Worm (Caenorhabditis elegans): ENCODE measurements around the gene str-129.

The str-129 gene

DNA sequence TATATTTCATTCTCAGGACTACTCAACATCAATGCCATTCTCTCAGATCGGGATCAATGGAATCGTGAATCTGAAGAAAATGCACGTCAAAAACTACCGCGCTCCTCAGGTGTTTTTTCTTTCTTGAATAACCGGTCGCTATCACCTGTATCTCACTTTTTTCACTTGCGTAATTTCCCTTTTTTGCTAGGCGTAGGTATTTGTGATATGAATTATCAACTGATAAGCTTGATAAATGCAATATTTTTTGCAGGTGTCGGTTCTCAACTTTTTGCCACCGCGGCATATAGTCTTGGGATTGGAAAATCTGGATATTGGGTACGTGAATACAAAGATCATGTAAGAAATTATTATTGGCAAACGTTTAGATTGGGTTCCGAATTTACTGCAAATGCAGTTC is 37.1 kb downstream of the str-129 start:
- TF ChIP-seq hlh-1 (tag; optimal IDR thresholded peaks at IDR 0.05): no peak
- TF ChIP-seq tbx-8 (GFP tag; optimal IDR thresholded peaks at IDR 0.05): no peak
- no peak for TF ChIP-seq mab-5 (tag; optimal IDR thresholded peaks at IDR 0.05)
- no peak for TF ChIP-seq pha-4 (tag; optimal IDR thresholded peaks at IDR 0.05)
- TF ChIP-seq cnd-1 (tag; optimal IDR thresholded peaks at IDR 0.05): no peak
- TF ChIP-seq mep-1 (tag; optimal IDR thresholded peaks at IDR 0.05): no peak
- no peak for TF ChIP-seq lin-13 (tag; optimal IDR thresholded peaks at IDR 0.05)
- no peak for TF ChIP-seq zip-8 (tag; optimal IDR thresholded peaks at IDR 0.05)
- TF ChIP-seq lin-32 (GFP tag; optimal IDR thresholded peaks at IDR 0.05): no peak
- TF ChIP-seq unc-120 (tag; optimal IDR thresholded peaks at IDR 0.05; ENCODE audit: poor library complexity, severe bottlenecking): no peak
- no peak for TF ChIP-seq ces-1 (GFP tag; optimal IDR thresholded peaks at IDR 0.05)
- no peak for TF ChIP-seq mls-2 (tag; optimal IDR thresholded peaks at IDR 0.05)
- no peak for TF ChIP-seq nhr-237 (tag; optimal IDR thresholded peaks at IDR 0.05)
- no peak for TF ChIP-seq unc-39 (tag; optimal IDR thresholded peaks at IDR 0.05)
- no peak for TF ChIP-seq ham-2 (GFP tag; optimal IDR thresholded peaks at IDR 0.05)
- no peak for TF ChIP-seq nhr-2 (tag; optimal IDR thresholded peaks at IDR 0.05)
- TF ChIP-seq drap-1 (GFP tag; optimal IDR thresholded peaks at IDR 0.05): no peak
- no peak for TF ChIP-seq elt-1 (tag; optimal IDR thresholded peaks at IDR 0.05; ENCODE audit: borderline replicate concordance, insufficient read depth)
- no peak for TF ChIP-seq flh-1 (GFP tag; optimal IDR thresholded peaks at IDR 0.05)
- TF ChIP-seq sptf-1 (tag; optimal IDR thresholded peaks at IDR 0.05): no peak

DNA sequence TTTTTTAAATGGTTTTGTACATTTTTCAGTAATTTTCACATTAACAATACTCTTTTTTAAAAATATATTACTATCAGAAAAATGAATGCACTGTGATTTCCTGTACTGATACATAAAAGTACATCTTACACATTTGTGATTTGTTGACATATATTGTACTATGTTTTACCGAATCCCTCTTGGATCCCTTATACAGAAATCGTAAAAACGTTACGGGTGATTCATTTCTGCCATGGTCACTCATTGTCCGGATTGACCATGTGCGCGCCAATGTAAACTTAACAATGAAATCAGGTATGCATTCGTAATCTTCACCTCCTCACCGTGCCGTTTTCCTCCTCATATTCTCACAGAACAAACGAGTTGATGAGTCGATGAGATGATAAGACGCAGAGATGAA is 38.2 kb downstream of the str-129 start, which contains the start of gene ZC513.2:
ZC513.2 (plus strand) TSS at position 301 of the 400 bp plus-strand sequence.
- TF ChIP-seq mab-5 (tag; optimal IDR thresholded peaks at IDR 0.05): no peak

DNA sequence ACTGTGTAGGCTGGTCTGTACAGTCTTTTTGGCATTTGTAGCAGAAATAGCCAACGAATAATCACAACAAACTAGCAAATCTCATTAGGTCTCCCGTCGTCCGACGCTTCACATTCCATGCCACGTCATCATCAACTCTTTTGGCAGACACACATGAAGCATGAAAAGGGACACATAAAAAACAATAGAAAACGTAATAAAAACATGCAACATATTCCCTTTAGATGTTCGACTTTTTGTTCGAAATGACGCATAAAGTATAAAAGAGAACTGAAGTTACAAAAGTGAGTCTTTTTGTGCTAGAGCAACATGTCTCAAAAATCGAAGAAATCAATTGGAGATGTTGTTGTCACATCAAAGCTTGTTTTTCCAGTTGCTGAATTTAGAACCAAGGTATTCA is 40.4 kb downstream of the str-129 start, which contains the start of gene sth-1:
sth-1 (plus strand) TSS at position 301 of the 400 bp plus-strand sequence.
- TF ChIP-seq ceh-43 (GFP tag; optimal IDR thresholded peaks at IDR 0.05): no peak
- no peak for TF ChIP-seq ztf-11 (tag; optimal IDR thresholded peaks at IDR 0.05)
- TF ChIP-seq ceh-83 (GFP tag; optimal IDR thresholded peaks at IDR 0.05): no peak
- no peak for TF ChIP-seq mls-2 (tag; optimal IDR thresholded peaks at IDR 0.05)
- no peak for TF ChIP-seq unc-62 (GFP tag; optimal IDR thresholded peaks at IDR 0.05)
- no peak for TF ChIP-seq sem-2 (GFP tag; optimal IDR thresholded peaks at IDR 0.05)
- TF ChIP-seq lin-13 (tag; optimal IDR thresholded peaks at IDR 0.05): no peak
- no peak for TF ChIP-seq tbx-8 (GFP tag; optimal IDR thresholded peaks at IDR 0.05)
- TF ChIP-seq nhr-237 (tag; optimal IDR thresholded peaks at IDR 0.05): no peak
- TF ChIP-seq mab-5 (tag; optimal IDR thresholded peaks at IDR 0.05): no peak
- no peak for TF ChIP-seq sptf-1 (tag; optimal IDR thresholded peaks at IDR 0.05)
- no peak for TF ChIP-seq cnd-1 (tag; optimal IDR thresholded peaks at IDR 0.05)

DNA sequence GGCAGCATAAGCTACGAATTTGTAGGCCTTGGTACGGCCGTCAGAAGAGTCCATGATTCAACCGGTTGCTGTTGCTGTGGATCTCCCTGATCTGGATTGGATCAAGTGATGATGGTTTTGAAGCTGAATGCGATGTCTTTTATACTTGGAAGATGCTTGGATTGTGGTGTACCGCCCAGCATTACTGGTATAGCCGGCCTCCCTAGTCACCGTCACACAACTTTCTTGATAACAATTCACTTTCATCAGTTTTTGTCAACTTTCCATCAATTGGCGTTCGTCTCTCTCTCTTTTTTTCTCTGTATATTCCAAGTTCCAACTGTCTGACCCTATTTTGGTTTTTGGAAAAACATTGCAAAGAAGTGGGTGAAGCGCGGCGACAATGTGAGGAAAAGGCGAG is 41.5 kb downstream of the str-129 start, which contains the start of gene col-43:
col-43 (minus strand) TSS at position 101 of the 400 bp plus-strand sequence.
- no peak for TF ChIP-seq blmp-1 (tag; optimal IDR thresholded peaks at IDR 0.05)

DNA sequence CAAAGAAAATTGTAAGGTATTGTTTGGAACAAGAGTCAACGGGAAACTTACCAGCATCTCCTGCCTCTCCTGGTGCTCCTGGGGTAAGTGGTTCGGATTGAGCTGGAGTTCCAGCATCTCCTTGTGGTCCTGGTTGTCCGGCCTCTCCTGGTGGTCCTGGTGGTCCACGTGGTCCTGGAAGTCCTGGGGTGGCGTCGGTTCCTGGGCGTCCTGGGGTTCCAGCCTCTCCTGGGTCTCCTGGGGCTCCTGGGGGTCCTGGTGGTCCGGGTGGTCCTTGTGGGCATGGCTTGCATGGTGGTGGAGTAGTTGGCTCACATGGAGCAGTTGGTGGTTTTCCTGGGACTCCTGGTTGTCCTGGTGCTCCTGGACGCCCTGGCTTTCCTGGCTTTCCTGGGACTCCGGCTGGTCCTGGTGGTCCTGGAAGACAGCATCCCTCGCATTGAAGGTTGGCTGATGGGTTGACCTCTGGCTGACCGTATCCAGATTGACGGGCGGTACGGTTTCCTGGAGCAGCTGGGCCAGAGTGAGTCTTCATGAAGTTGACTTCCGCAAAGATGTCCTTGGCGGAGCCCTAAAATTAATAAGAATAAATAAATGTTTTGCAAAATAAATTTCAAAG is 42.1 kb downstream of the str-129 start:
- TF ChIP-seq unc-39 (tag; optimal IDR thresholded peaks at IDR 0.05) (no peak), ztf-11 (tag; optimal IDR thresholded peaks at IDR 0.05) (no peak), ceh-43 (GFP tag; optimal IDR thresholded peaks at IDR 0.05) (no peak), blmp-1 (tag; optimal IDR thresholded peaks at IDR 0.05) (no peak), nhr-237 (tag; optimal IDR thresholded peaks at IDR 0.05) (no peak), snpc-4 (tag; optimal IDR thresholded peaks at IDR 0.05) (no peak), tbx-8 (GFP tag; optimal IDR thresholded peaks at IDR 0.05) (no peak), ceh-39 (tag; optimal IDR thresholded peaks at IDR 0.05) (no peak), elt-3 (tag; optimal IDR thresholded peaks at IDR 0.05) (no peak), sem-2 (GFP tag; optimal IDR thresholded peaks at IDR 0.05) (no peak), zip-8 (tag; optimal IDR thresholded peaks at IDR 0.05) (no peak), ceh-83 (GFP tag; optimal IDR thresholded peaks at IDR 0.05) (no peak), M03D4.4 (tag; optimal IDR thresholded peaks at IDR 0.05) (no peak), mep-1 (tag; optimal IDR thresholded peaks at IDR 0.05) (no peak), drap-1 (GFP tag; optimal IDR thresholded peaks at IDR 0.05) (no peak), nhr-28 (tag; optimal IDR thresholded peaks at IDR 0.05) (no peak), pha-4 (tag; optimal IDR thresholded peaks at IDR 0.05) (no peak), lin-32 (GFP tag; optimal IDR thresholded peaks at IDR 0.05) (no peak), sptf-1 (tag; optimal IDR thresholded peaks at IDR 0.05) (no peak), nhr-12 (tag; optimal IDR thresholded peaks at IDR 0.05) (no peak)

Measured in whole organism, mixed stage, embryonic.